Fruit fly (Drosophila melanogaster) whole organism, embryonic: ENCODE measurements around the gene Vha68-1.

Experiments used
- Antp ChIP-seq: fragments of 200-800 bp; sonication (Bioruptor generic); optimal IDR thresholded peaks from 3 replicates; lab custom pipeline; 2016; ENCODE audit warnings: missing biosample characterization, missing genetic modification characterization
- CG1024 ChIP-seq: fragments of 200-800 bp; sonication (Bioruptor generic); IDR thresholded peaks from 2 replicates; pipeline ENCODE4 v1.3.6; 2022; ENCODE audit warnings: missing biosample characterization, missing genetic modification characterization
- CG12071 ChIP-seq: fragments of 200-800 bp; sonication (Bioruptor generic); optimal IDR thresholded peaks from 3 replicates; lab custom pipeline; 2018; ENCODE audit warnings: missing biosample characterization, mild to moderate bottlenecking, missing genetic modification characterization
- CG12219 ChIP-seq: fragments of 200-800 bp; sonication (Bioruptor generic); optimal IDR thresholded peaks from 3 replicates; lab custom pipeline; 2018; ENCODE audit warnings: missing biosample characterization, mild to moderate bottlenecking, missing genetic modification characterization
- CG12942 ChIP-seq: fragments of 200-800 bp; sonication (Bioruptor generic); optimal IDR thresholded peaks from 3 replicates; lab custom pipeline; 2016; ENCODE audit warnings: missing biosample characterization, missing genetic modification characterization
- CG15269 ChIP-seq: fragments of 200-800 bp; sonication (Bioruptor generic); optimal IDR thresholded peaks from 2 replicates; lab custom pipeline; 2018; ENCODE audit warnings: missing biosample characterization, mild to moderate bottlenecking, missing genetic modification characterization, moderate library complexity
- CG15696 ChIP-seq: fragments of 200-800 bp; sonication (Bioruptor generic); optimal IDR thresholded peaks from 2 replicates; lab custom pipeline; 2019; ENCODE audit warnings: missing biosample characterization, mild to moderate bottlenecking, missing genetic modification characterization, moderate library complexity
- CG16779 ChIP-seq: fragments of 200-800 bp; sonication (Bioruptor generic); IDR thresholded peaks from 2 replicates; pipeline ENCODE4 v1.3.6; 2022; ENCODE audit warnings: missing biosample characterization, missing genetic modification characterization
- CG16815 ChIP-seq: fragments of 200-800 bp; sonication (Bioruptor generic); optimal IDR thresholded peaks from 3 replicates; lab custom pipeline; 2017; ENCODE audit warnings: missing biosample characterization, mild to moderate bottlenecking, missing genetic modification characterization
- CG16863 ChIP-seq: fragments of 200-800 bp; sonication (Bioruptor generic); optimal IDR thresholded peaks from 3 replicates; lab custom pipeline; 2016; ENCODE audit warnings: missing biosample characterization, missing genetic modification characterization
- CG17802 ChIP-seq: fragments of 200-800 bp; sonication (Bioruptor generic); optimal IDR thresholded peaks from 2 replicates; lab custom pipeline; 2018; ENCODE audit warnings: missing biosample characterization, mild to moderate bottlenecking, missing genetic modification characterization, moderate library complexity
- CG31441 ChIP-seq: fragments of 200-800 bp; sonication (Bioruptor generic); IDR thresholded peaks from 2 replicates; pipeline ENCODE4 v1.3.6; 2022; ENCODE audit warnings: missing biosample characterization, missing genetic modification characterization
- CG32532 ChIP-seq: fragments of 200-800 bp; sonication (Bioruptor generic); IDR thresholded peaks from 2 replicates; pipeline ENCODE4 v1.3.6; 2022; ENCODE audit warnings: missing biosample characterization, missing genetic modification characterization
- CG33557 ChIP-seq: fragments of 200-800 bp; sonication (Bioruptor generic); optimal IDR thresholded peaks from 2 replicates; lab custom pipeline; 2019; ENCODE audit warnings: missing biosample characterization, mild to moderate bottlenecking, missing genetic modification characterization, moderate library complexity
- CG7839 ChIP-seq: fragments of 200-800 bp; sonication (Bioruptor generic); optimal IDR thresholded peaks from 3 replicates; lab custom pipeline; 2018; ENCODE audit warnings: missing biosample characterization, mild to moderate bottlenecking, missing genetic modification characterization, moderate library complexity
- CG7963 ChIP-seq: fragments of 200-800 bp; sonication (Bioruptor generic); IDR thresholded peaks from 3 replicates; pipeline ENCODE4 v1.3.6; 2022; ENCODE audit warnings: missing biosample characterization, missing genetic modification characterization; ENCODE audit not compliant: partially characterized antibody
- D19A ChIP-seq: fragments of 200-800 bp; optimal IDR thresholded peaks from 3 replicates; lab custom pipeline; 2019; ENCODE audit warnings: missing biosample characterization, mild to moderate bottlenecking, missing genetic modification characterization, moderate library complexity
- Dek ChIP-seq: fragments of 200-800 bp; sonication (Bioruptor generic); optimal IDR thresholded peaks from 3 replicates; lab custom pipeline; 2019; ENCODE audit warnings: missing biosample characterization, mild to moderate bottlenecking, missing genetic modification characterization, moderate library complexity
- Eip74EF ChIP-seq, 2 experiments: fragments of 200-800 bp in 1 of 2; fragments of >200 bp in 1 of 2; sonication (Bioruptor generic) in 1 of 2; optimal IDR thresholded peaks; 2 replicates each; lab custom pipeline; 2017 to 2019; ENCODE audit warnings: missing biosample characterization in 2 of 2, missing genetic modification characterization in 2 of 2, mild to moderate bottlenecking in 1 of 2, moderate library complexity in 1 of 2
- Med ChIP-seq: fragments of 200-800 bp; sonication (Bioruptor generic); peaks from one replicate; lab custom pipeline; 2016; ENCODE audit warnings: missing biosample characterization, missing genetic modification characterization, mild to moderate bottlenecking, inconsistent platforms, moderate library complexity
- Mrtf ChIP-seq: fragments of 200-800 bp; sonication (Bioruptor generic); IDR thresholded peaks from 3 replicates; pipeline ENCODE4 v1.3.6; 2022; ENCODE audit warnings: missing biosample characterization, missing genetic modification characterization
- Stat92E ChIP-seq, 3 experiments: fragments of >200 bp in 2 of 3; fragments of 200-800 bp in 1 of 3; sonication (Bioruptor generic) in 1 of 3; optimal IDR thresholded peaks; 2 replicates each; lab custom pipeline; 2017 to 2019; ENCODE audit warnings: missing biosample characterization in 3 of 3, missing genetic modification characterization in 3 of 3, mild to moderate bottlenecking in 1 of 3, moderate library complexity in 1 of 3
- TFAM ChIP-seq: fragments of 200-800 bp; sonication (Bioruptor generic); optimal IDR thresholded peaks from 2 replicates; lab custom pipeline; 2017; ENCODE audit warnings: missing biosample characterization, missing genetic modification characterization, inconsistent platforms
- Taf1 ChIP-seq: fragments of 200-800 bp; sonication (Bioruptor generic); IDR thresholded peaks from 2 replicates; pipeline ENCODE4 v1.3.6; 2022; ENCODE audit warnings: missing biosample characterization, missing genetic modification characterization
- Usf ChIP-seq: fragments of 200-800 bp; sonication (Bioruptor generic); optimal IDR thresholded peaks from 2 replicates; lab custom pipeline; 2017; ENCODE audit warnings: missing genotype, missing biosample characterization, missing genetic modification characterization
- al ChIP-seq: fragments of 200-800 bp; sonication (Bioruptor generic); IDR thresholded peaks from 2 replicates; pipeline ENCODE4 v1.3.6; 2022; ENCODE audit warnings: missing biosample characterization, missing genetic modification characterization
- aop ChIP-seq: fragments of 200-800 bp; sonication (Bioruptor generic); IDR thresholded peaks from 2 replicates; pipeline ENCODE4 v1.3.6; 2022; ENCODE audit warnings: missing biosample characterization, missing genetic modification characterization
- ato ChIP-seq: fragments of 200-800 bp; sonication (Bioruptor generic); IDR thresholded peaks from 2 replicates; pipeline ENCODE4 v1.3.6; 2022; ENCODE audit warnings: missing biosample characterization, missing genetic modification characterization; ENCODE audit not compliant: partially characterized antibody
- az2 ChIP-seq: fragments of 200-800 bp; sonication (Bioruptor generic); optimal IDR thresholded peaks from 3 replicates; lab custom pipeline; 2016; ENCODE audit warnings: missing biosample characterization, missing genetic modification characterization
- br ChIP-seq: fragments of >200 bp; optimal IDR thresholded peaks from 2 replicates; lab custom pipeline; 2017
- crc ChIP-seq: fragments of 200-800 bp; sonication (Bioruptor generic); optimal IDR thresholded peaks from 2 replicates; lab custom pipeline; 2016; ENCODE audit warnings: missing biosample characterization, missing genetic modification characterization
- en ChIP-seq: fragments of 200-800 bp; sonication (Bioruptor generic); optimal IDR thresholded peaks from 2 replicates; lab custom pipeline; 2016; ENCODE audit warnings: missing biosample characterization, missing genetic modification characterization
- eve ChIP-seq, 2 experiments: fragments of >200 bp; optimal IDR thresholded peaks; 2 replicates each; lab custom pipeline; 2017; ENCODE audit warnings: missing biosample characterization in 2 of 2, missing genetic modification characterization in 2 of 2
- fd64A ChIP-seq: fragments of 200-800 bp; sonication (Bioruptor generic); optimal IDR thresholded peaks from 3 replicates; lab custom pipeline; 2018; ENCODE audit warnings: missing biosample characterization, mild to moderate bottlenecking, missing genetic modification characterization
- grau ChIP-seq: fragments of 200-800 bp; optimal IDR thresholded peaks from 3 replicates; lab custom pipeline; 2019; ENCODE audit warnings: missing biosample characterization, mild to moderate bottlenecking, missing genetic modification characterization, moderate library complexity
- gt ChIP-seq: fragments of 200-800 bp; sonication (Bioruptor generic); IDR thresholded peaks from 2 replicates; pipeline ENCODE4 v1.3.6; 2022; ENCODE audit warnings: missing biosample characterization, missing genetic modification characterization
- ind ChIP-seq: fragments of 200-800 bp; sonication (Bioruptor generic); optimal IDR thresholded peaks from 3 replicates; lab custom pipeline; 2016; ENCODE audit warnings: missing biosample characterization, missing genetic modification characterization
- jumu ChIP-seq: fragments of 200-800 bp; sonication (Bioruptor generic); optimal IDR thresholded peaks from 3 replicates; lab custom pipeline; 2016; ENCODE audit warnings: missing biosample characterization, missing genetic modification characterization
- kni ChIP-seq: fragments of 200-800 bp; sonication (Bioruptor generic); optimal IDR thresholded peaks from 3 replicates; lab custom pipeline; 2017; ENCODE audit warnings: mild to moderate bottlenecking, missing biosample characterization, missing genetic modification reagents, missing genetic modification characterization
- lov ChIP-seq, 2 experiments: fragments of 200-800 bp in 1 of 2; fragments of >200 bp in 1 of 2; sonication (Bioruptor generic) in 1 of 2; IDR thresholded peaks in 1 of 2; optimal IDR thresholded peaks in 1 of 2; 2 replicates in 1 of 2; 3 replicates in 1 of 2; pipeline versions ENCODE4 v1.3.6 to Lab custom; 2017 to 2022; ENCODE audit warnings: missing biosample characterization in 1 of 2, missing genetic modification characterization in 1 of 2
- peb ChIP-seq: fragments of 200-800 bp; sonication (Bioruptor generic); IDR thresholded peaks from 2 replicates; pipeline ENCODE4 v1.3.6; 2022; ENCODE audit warnings: missing biosample characterization, missing genetic modification characterization
- repo ChIP-seq: fragments of 200-800 bp; sonication (Bioruptor generic); optimal IDR thresholded peaks from 2 replicates; lab custom pipeline; 2016; ENCODE audit warnings: missing biosample characterization, missing genetic modification characterization
- row ChIP-seq: fragments of 200-800 bp; sonication (Bioruptor generic); IDR thresholded peaks from 3 replicates; pipeline ENCODE4 v1.3.6; 2022; ENCODE audit warnings: missing biosample characterization, missing genetic modification characterization
- sd ChIP-seq: fragments of 200-800 bp; sonication (Bioruptor generic); optimal IDR thresholded peaks from 3 replicates; lab custom pipeline; 2018; ENCODE audit warnings: missing biosample characterization, mild to moderate bottlenecking, missing genetic modification characterization, moderate library complexity
- slbo ChIP-seq: fragments of 200-800 bp; sonication (Bioruptor generic); IDR thresholded peaks from 2 replicates; pipeline ENCODE4 v1.3.6; 2022; ENCODE audit warnings: missing biosample characterization, missing genetic modification characterization
- slou ChIP-seq: fragments of 200-800 bp; sonication (Bioruptor generic); optimal IDR thresholded peaks from 3 replicates; lab custom pipeline; 2016; ENCODE audit warnings: missing biosample characterization, missing genetic modification characterization
- tap ChIP-seq: fragments of 200-800 bp; optimal IDR thresholded peaks from 3 replicates; lab custom pipeline; 2019; ENCODE audit warnings: missing biosample characterization, mild to moderate bottlenecking, missing genetic modification characterization, moderate library complexity
- trem ChIP-seq: fragments of 200-800 bp; optimal IDR thresholded peaks from 3 replicates; lab custom pipeline; 2019; ENCODE audit warnings: missing biosample characterization, mild to moderate bottlenecking, missing genetic modification characterization, moderate library complexity
- tup ChIP-seq: fragments of 200-800 bp; sonication (Bioruptor generic); optimal IDR thresholded peaks from 2 replicates; lab custom pipeline; 2016; ENCODE audit warnings: missing biosample characterization, mild to moderate bottlenecking, missing genetic modification characterization, moderate library complexity

The Vha68-1 gene

dm6 chr2L:13004059-13004870 lies at the start of gene Vha68-1, which contains the start of gene mTor (continued):
- TF ChIP-seq Usf (GFP tag; lab: Kevin White, UChicago) (peak; percentile 61), az2 (peak; percentile 76), CG33557 (peak; percentile 47), CG32532 (GFP tag; lab: Robert Waterston, UW) (peak; percentile 89), Eip74EF (GFP tag; optimal IDR thresholded peaks at IDR 0.05; lab: Kevin White, UChicago) (no peak), CG12942 (GFP tag; lab: Kevin White, UChicago) (peak; percentile 77), repo (GFP tag; lab: Kevin White, UChicago) (peak; percentile 61), gt (no peak), CG1024 (GFP tag; lab: Robert Waterston, UW) (peak; percentile 75), al (GFP tag; lab: Robert Waterston, UW) (peak; percentile 83), ind (GFP tag; lab: Kevin White, UChicago) (peak; percentile 84), CG16863 (peak; percentile 63), br (lab: Kevin White, UChicago) (no peak), lov (optimal IDR thresholded peaks at IDR 0.05; lab: Kevin White, UChicago) (no peak), lov (GFP tag; IDR thresholded peaks at IDR 0.05; lab: Robert Waterston, UW) (peak; percentile 38; the same call in 1 of the 3 replicates), slou (GFP tag; lab: Kevin White, UChicago) (peak; percentile 84), row (GFP tag; lab: Robert Waterston, UW) (peak; percentile 92), grau (tag; lab: Kevin White, UChicago) (peak; percentile 83), CG7839 (tag; lab: Kevin White, UChicago) (no peak), crc (peak; percentile 51), Dek (tag; lab: Kevin White, UChicago) (peak; percentile 82), slbo (GFP tag; lab: Robert Waterston, UW) (peak; percentile 92), trem (tag; lab: Kevin White, UChicago) (peak; percentile 68), CG7963 (GFP tag; lab: Robert Waterston, UW) (peak; percentile 59), aop (no peak), kni (GFP tag; lab: Kevin White, UChicago) (no peak), CG31441 (GFP tag; lab: Robert Waterston, UW) (no peak), eve (GFP tag; optimal IDR thresholded peaks at IDR 0.05; lab: Kevin White, UChicago) (no peak), CG16779 (GFP tag; lab: Robert Waterston, UW) (no peak), en (GFP tag; lab: Kevin White, UChicago) (no peak), jumu (GFP tag; lab: Kevin White, UChicago) (peak; percentile 71), sd (tag; lab: Kevin White, UChicago) (no peak), Antp (GFP tag; lab: Kevin White, UChicago) (peak; percentile 70), CG17802 (tag; lab: Kevin White, UChicago) (peak; percentile 89), CG16815 (GFP tag; lab: Kevin White, UChicago) (peak; percentile 79), Mrtf (GFP tag; lab: Robert Waterston, UW) (peak; percentile 67; the same call in 1 of the 3 replicates), CG12219 (GFP tag; lab: Kevin White, UChicago) (no peak), Med (GFP tag; lab: Kevin White, UChicago) (peak; percentile 95), Taf1 (GFP tag; lab: Robert Waterston, UW) (peak; percentile 58; the same call in 1 of the 2 replicates), tup (GFP tag; lab: Kevin White, UChicago) (no peak), CG12071 (GFP tag; lab: Kevin White, UChicago) (no peak), peb (GFP tag; lab: Robert Waterston, UW) (peak; percentile 65), ato (GFP tag; lab: Robert Waterston, UW) (peak; percentile 54), CG15696 (peak; percentile 73), TFAM (GFP tag; lab: Kevin White, UChicago) (no peak), fd64A (no peak), D19A (tag; lab: Kevin White, UChicago) (no peak), Stat92E (GFP tag; optimal IDR thresholded peaks at IDR 0.05; lab: Kevin White, UChicago) (no peak), tap (tag; lab: Kevin White, UChicago) (no peak), CG15269 (tag; lab: Kevin White, UChicago) (no peak)
